Fruit fly (Drosophila melanogaster): Measurements from ENCODE around the gene CG31391.

CG31391 gene

dm6 chr3R:10675101-10675500 is 29.8 kb downstream of the CG31391 start (continued):
- TF ChIP-seq slou (GFP tag; optimal IDR thresholded peaks at IDR 0.05): peak; percentile 52
- no peak for TF ChIP-seq eve (GFP tag; optimal IDR thresholded peaks at IDR 0.05)
- no peak for TF ChIP-seq psq (GFP tag; optimal IDR thresholded peaks at IDR 0.05)
- 0 out of 2 replicates have a peak, but pooled peaks have one; percentile 28 for TF ChIP-seq cas (GFP tag; IDR thresholded peaks at IDR 0.05)
- TF ChIP-seq Hand (GFP tag; optimal IDR thresholded peaks at IDR 0.05): no peak
- TF ChIP-seq Sox102F (GFP tag; optimal IDR thresholded peaks at IDR 0.05): no peak
- no peak for TF ChIP-seq CG6689 (GFP tag; IDR thresholded peaks at IDR 0.05)
- peak; percentile 25 for TF ChIP-seq disco-r (GFP tag; optimal IDR thresholded peaks at IDR 0.05)
- no peak for TF ChIP-seq CG1792 (GFP tag; optimal IDR thresholded peaks at IDR 0.05)
- TF ChIP-seq Kr (GFP tag; optimal IDR thresholded peaks at IDR 0.05): no peak
- peak; percentile 16 for TF ChIP-seq vfl (GFP tag; optimal IDR thresholded peaks at IDR 0.05)
- no peak for TF ChIP-seq CG30020 (tag; optimal IDR thresholded peaks at IDR 0.05)
- peak; percentile 84 for TF ChIP-seq Fer1 (GFP tag; optimal IDR thresholded peaks at IDR 0.05)
- TF ChIP-seq CG10462 (GFP tag; optimal IDR thresholded peaks at IDR 0.05): no peak
- peak; percentile 24 for TF ChIP-seq CG13424 (tag; optimal IDR thresholded peaks at IDR 0.05)
- no peak for TF ChIP-seq Dip2 (GFP tag; IDR thresholded peaks at IDR 0.05)
- TF ChIP-seq CG12391 (tag; optimal IDR thresholded peaks at IDR 0.05): peak; percentile 30
- TF ChIP-seq Nf-YB (GFP tag; optimal IDR thresholded peaks at IDR 0.05): no peak
- TF ChIP-seq gro (GFP tag; optimal IDR thresholded peaks at IDR 0.05): peak; percentile 83
- peak; percentile 24 for TF ChIP-seq BtbVII (GFP tag; optimal IDR thresholded peaks at IDR 0.05)
- TF ChIP-seq Sin3A (optimal IDR thresholded peaks at IDR 0.05): no peak
- TF ChIP-seq sob (GFP tag; IDR thresholded peaks at IDR 0.05): peak; percentile 68
- peak; percentile 73 for TF ChIP-seq caup (GFP tag; optimal IDR thresholded peaks at IDR 0.05; ENCODE audit: severe bottlenecking)
- TF ChIP-seq Fer2 (tag; optimal IDR thresholded peaks at IDR 0.05): no peak
- no peak for TF ChIP-seq CG2875 (GFP tag; optimal IDR thresholded peaks at IDR 0.05)
- no peak for TF ChIP-seq CG8359 (GFP tag; optimal IDR thresholded peaks at IDR 0.05; ENCODE audit: borderline replicate concordance)
- no peak for TF ChIP-seq NFAT (GFP tag; IDR thresholded peaks at IDR 0.05)
- peak; percentile 1 for TF ChIP-seq NfI (GFP tag; optimal IDR thresholded peaks at IDR 0.05)
- TF ChIP-seq CG13296 (GFP tag; optimal IDR thresholded peaks at IDR 0.05): no peak
- no peak for TF ChIP-seq z (GFP tag; IDR thresholded peaks at IDR 0.05)
- TF ChIP-seq her (GFP tag; optimal IDR thresholded peaks at IDR 0.05): peak; percentile 53
- TF ChIP-seq Chrac-16 (GFP tag; optimal IDR thresholded peaks at IDR 0.05): no peak
- peak in 1 of 2 experiments; percentile 40 for TF ChIP-seq Hr51 (GFP tag; optimal IDR thresholded peaks at IDR 0.05)
- peak; percentile 77; the same call in 2 of the 3 replicates for TF ChIP-seq CG6791 (GFP tag; IDR thresholded peaks at IDR 0.05; ENCODE audit: partially characterized antibody)
- peak; percentile 68 for TF ChIP-seq CG14710 (tag; optimal IDR thresholded peaks at IDR 0.05)
- no peak for TF ChIP-seq Atf-2 (GFP tag; optimal IDR thresholded peaks at IDR 0.05)
- TF ChIP-seq CG13894 (tag; optimal IDR thresholded peaks at IDR 0.05): peak; percentile 56
- TF ChIP-seq CG3281 (GFP tag; optimal IDR thresholded peaks at IDR 0.05): peak; percentile 43
- TF ChIP-seq CG7987 (GFP tag; optimal IDR thresholded peaks at IDR 0.05): peak; percentile 70
- peak; percentile 52; the same call in 1 of the 3 replicates for TF ChIP-seq HLH4C (GFP tag; IDR thresholded peaks at IDR 0.05; ENCODE audit: partially characterized antibody)
- TF ChIP-seq Vsx1 (GFP tag; optimal IDR thresholded peaks at IDR 0.05): no peak
- TF ChIP-seq scrt (GFP tag; optimal IDR thresholded peaks at IDR 0.05): peak; percentile 59
- TF ChIP-seq CG4424 (GFP tag; optimal IDR thresholded peaks at IDR 0.05): peak; percentile 24
- peak; percentile 54 for TF ChIP-seq CoRest (tag; optimal IDR thresholded peaks at IDR 0.05)
- no peak for TF ChIP-seq Mes4 (GFP tag; optimal IDR thresholded peaks at IDR 0.05)
- peak; percentile 37 for TF ChIP-seq CG10543 (GFP tag; optimal IDR thresholded peaks at IDR 0.05)
- peak; percentile 62 for TF ChIP-seq pho (GFP tag; optimal IDR thresholded peaks at IDR 0.05)
- peak; percentile 65 for TF ChIP-seq CG2712 (tag; optimal IDR thresholded peaks at IDR 0.05)
- no peak for TF ChIP-seq dati (GFP tag; IDR thresholded peaks at IDR 0.05)
- TF ChIP-seq unc-4 (GFP tag; IDR thresholded peaks at IDR 0.05; ENCODE audit: partially characterized antibody): peak; percentile 83

Data from whole organism, embryonic.